Fruit fly (Drosophila melanogaster) whole organism, embryonic: Measurements from ENCODE around the gene Polr3F.

Experiments used
- Bgb ChIP-seq: fragments of 200-800 bp; sonication (Bioruptor generic); IDR thresholded peaks from 2 replicates; pipeline ENCODE4 v1.3.6; 2022; ENCODE audit warnings: missing biosample characterization, missing genetic modification characterization; ENCODE audit not compliant: partially characterized antibody
- CG10267 ChIP-seq: fragments of 200-800 bp; sonication (Bioruptor generic); optimal IDR thresholded peaks from 2 replicates; lab custom pipeline; 2018; ENCODE audit warnings: missing biosample characterization, mild to moderate bottlenecking, missing genetic modification characterization, moderate library complexity
- CG10565 ChIP-seq: fragments of 200-800 bp; sonication (Bioruptor generic); optimal IDR thresholded peaks from 3 replicates; lab custom pipeline; 2016; ENCODE audit warnings: missing biosample characterization, mild to moderate bottlenecking, missing genetic modification characterization
- CG16815 ChIP-seq: fragments of 200-800 bp; sonication (Bioruptor generic); optimal IDR thresholded peaks from 3 replicates; lab custom pipeline; 2017; ENCODE audit warnings: missing biosample characterization, mild to moderate bottlenecking, missing genetic modification characterization
- CG18476 ChIP-seq: fragments of 200-800 bp; sonication (Bioruptor generic); optimal IDR thresholded peaks from 2 replicates; lab custom pipeline; 2016; ENCODE audit warnings: missing biosample characterization, mild to moderate bottlenecking, missing genetic modification characterization
- CG18619 ChIP-seq: fragments of 200-800 bp; sonication (Bioruptor generic); optimal IDR thresholded peaks from 3 replicates; lab custom pipeline; 2017; ENCODE audit warnings: missing biosample characterization, mild to moderate bottlenecking, missing genetic modification characterization
- CG2129 ChIP-seq: fragments of 200-800 bp; sonication (Bioruptor generic); IDR thresholded peaks from 2 replicates; pipeline ENCODE4 v1.3.6; 2022; ENCODE audit warnings: missing biosample characterization, missing genetic modification characterization; ENCODE audit not compliant: partially characterized antibody
- CG30020 ChIP-seq: fragments of 200-800 bp; optimal IDR thresholded peaks from 2 replicates; lab custom pipeline; 2019; ENCODE audit warnings: missing biosample characterization, mild to moderate bottlenecking, missing genetic modification characterization, moderate library complexity
- CG4360 ChIP-seq: fragments of 200-800 bp; sonication (Bioruptor generic); IDR thresholded peaks from 2 replicates; pipeline ENCODE4 v1.3.6; 2022; ENCODE audit warnings: missing biosample characterization, missing genetic modification characterization
- CG5180 ChIP-seq: fragments of 200-800 bp; sonication (Bioruptor generic); optimal IDR thresholded peaks from 3 replicates; lab custom pipeline; 2017; ENCODE audit warnings: missing biosample characterization, missing genetic modification characterization, mild to moderate bottlenecking, moderate library complexity, missing genetic modification reagents
- CG5245 ChIP-seq: fragments of 200-800 bp; sonication (Bioruptor generic); optimal IDR thresholded peaks from 3 replicates; lab custom pipeline; 2016; ENCODE audit warnings: missing biosample characterization, missing genetic modification characterization
- CG6791 ChIP-seq: fragments of 200-800 bp; sonication (Bioruptor generic); IDR thresholded peaks from 3 replicates; pipeline ENCODE4 v1.3.6; 2022; ENCODE audit warnings: missing biosample characterization, missing genetic modification characterization; ENCODE audit not compliant: partially characterized antibody
- CG7556 ChIP-seq: fragments of 200-800 bp; sonication (Bioruptor generic); optimal IDR thresholded peaks from 2 replicates; lab custom pipeline; 2017; ENCODE audit warnings: missing biosample characterization, mild to moderate bottlenecking, missing genetic modification characterization
- CG7963 ChIP-seq: fragments of 200-800 bp; sonication (Bioruptor generic); IDR thresholded peaks from 3 replicates; pipeline ENCODE4 v1.3.6; 2022; ENCODE audit warnings: missing biosample characterization, missing genetic modification characterization; ENCODE audit not compliant: partially characterized antibody
- CG8944 ChIP-seq: fragments of 200-800 bp; sonication (Bioruptor generic); optimal IDR thresholded peaks from 3 replicates; lab custom pipeline; 2016; ENCODE audit warnings: missing biosample characterization, missing genetic modification characterization
- CTCF ChIP-seq: fragments of 200-800 bp; sonication (Bioruptor generic); optimal IDR thresholded peaks from 2 replicates; lab custom pipeline; 2017; ENCODE audit warnings: missing biosample characterization, mild to moderate bottlenecking, missing genetic modification characterization, moderate library complexity
- CkIIα-i1 ChIP-seq: fragments of 200-800 bp; sonication (Bioruptor generic); IDR thresholded peaks from 2 replicates; pipeline ENCODE4 v1.3.6; 2022; ENCODE audit warnings: missing biosample characterization, missing genetic modification characterization
- CoRest ChIP-seq: fragments of 200-800 bp; sonication (Bioruptor generic); optimal IDR thresholded peaks from 3 replicates; lab custom pipeline; 2018; ENCODE audit warnings: missing biosample characterization, mild to moderate bottlenecking, missing genetic modification characterization, moderate library complexity
- D19B ChIP-seq: fragments of 200-800 bp; sonication (Bioruptor generic); optimal IDR thresholded peaks from 2 replicates; lab custom pipeline; 2017; ENCODE audit warnings: missing biosample characterization, mild to moderate bottlenecking, missing genetic modification characterization
- E2f1 ChIP-seq: fragments of 200-800 bp; sonication (Bioruptor generic); IDR thresholded peaks from 2 replicates; pipeline ENCODE4 v1.3.6; 2022; ENCODE audit warnings: missing biosample characterization, missing genetic modification characterization
- Ets97D ChIP-seq: fragments of 200-800 bp; sonication (Bioruptor generic); optimal IDR thresholded peaks from 3 replicates; lab custom pipeline; 2016; ENCODE audit warnings: missing biosample characterization, missing genetic modification characterization
- GATAe ChIP-seq: fragments of 200-800 bp; sonication (Bioruptor generic); conservative IDR thresholded peaks from 2 replicates; pipeline ENCODE4 v1.3.6; 2022; ENCODE audit warnings: missing biosample characterization, missing genetic modification characterization
- MBD-R2 ChIP-seq: fragments of 200-800 bp; sonication (Bioruptor generic); IDR thresholded peaks from 2 replicates; pipeline ENCODE4 v1.3.6; 2022; ENCODE audit warnings: missing biosample characterization, missing genetic modification characterization
- MESR4 ChIP-seq: fragments of 200-800 bp; sonication (Bioruptor generic); optimal IDR thresholded peaks from 2 replicates; lab custom pipeline; 2018; ENCODE audit warnings: missing biosample characterization, mild to moderate bottlenecking, missing genetic modification characterization, moderate library complexity
- MTF-1 ChIP-seq: fragments of 200-800 bp; sonication (Bioruptor generic); optimal IDR thresholded peaks from 2 replicates; lab custom pipeline; 2018; ENCODE audit warnings: missing biosample characterization, mild to moderate bottlenecking, missing genetic modification characterization, borderline replicate concordance
- Myb ChIP-seq: fragments of 200-800 bp; sonication (Bioruptor generic); optimal IDR thresholded peaks from 2 replicates; lab custom pipeline; 2016; ENCODE audit warnings: missing biosample characterization, missing genetic modification characterization
- NC2β ChIP-seq: fragments of 200-800 bp; sonication (Bioruptor generic); optimal IDR thresholded peaks from 2 replicates; lab custom pipeline; 2016; ENCODE audit warnings: missing biosample characterization, missing genetic modification characterization
- Scr ChIP-seq: fragments of 200-800 bp; sonication (Bioruptor generic); IDR thresholded peaks from 2 replicates; pipeline ENCODE4 v1.3.6; 2022; ENCODE audit warnings: missing biosample characterization, missing genetic modification characterization; ENCODE audit not compliant: partially characterized antibody
- Stat92E ChIP-seq, 3 experiments: fragments of >200 bp in 2 of 3; fragments of 200-800 bp in 1 of 3; sonication (Bioruptor generic) in 1 of 3; optimal IDR thresholded peaks; 2 replicates each; lab custom pipeline; 2017 to 2019; ENCODE audit warnings: missing biosample characterization in 3 of 3, missing genetic modification characterization in 3 of 3, mild to moderate bottlenecking in 1 of 3, moderate library complexity in 1 of 3
- aop ChIP-seq: fragments of 200-800 bp; sonication (Bioruptor generic); IDR thresholded peaks from 2 replicates; pipeline ENCODE4 v1.3.6; 2022; ENCODE audit warnings: missing biosample characterization, missing genetic modification characterization
- ap ChIP-seq: fragments of 200-800 bp; sonication (Bioruptor generic); IDR thresholded peaks from 2 replicates; pipeline ENCODE4 v1.3.6; 2022; ENCODE audit warnings: missing biosample characterization, missing genetic modification characterization
- ato ChIP-seq: fragments of 200-800 bp; sonication (Bioruptor generic); IDR thresholded peaks from 2 replicates; pipeline ENCODE4 v1.3.6; 2022; ENCODE audit warnings: missing biosample characterization, missing genetic modification characterization; ENCODE audit not compliant: partially characterized antibody
- bowl ChIP-seq: fragments of 200-800 bp; sonication (Bioruptor generic); IDR thresholded peaks from 2 replicates; pipeline ENCODE4 v1.3.6; 2022; ENCODE audit warnings: missing biosample characterization, missing genetic modification characterization
- chinmo ChIP-seq: fragments of 200-800 bp; sonication (Bioruptor generic); IDR thresholded peaks from 4 replicates; pipeline ENCODE4 v1.3.6; 2022; ENCODE audit warnings: missing biosample characterization, missing genetic modification characterization; ENCODE audit not compliant: partially characterized antibody
- crp ChIP-seq, 2 experiments: fragments of 200-800 bp; sonication (Bioruptor generic); optimal IDR thresholded peaks; 2 replicates in 1 of 2; 3 replicates in 1 of 2; lab custom pipeline; 2017; ENCODE audit warnings: missing biosample characterization in 2 of 2, missing genetic modification characterization in 2 of 2, mild to moderate bottlenecking in 1 of 2, moderate library complexity in 1 of 2
- emc ChIP-seq: fragments of 200-800 bp; sonication (Bioruptor generic); optimal IDR thresholded peaks from 2 replicates; lab custom pipeline; 2016; ENCODE audit warnings: missing biosample characterization, missing genetic modification characterization
- gfzf ChIP-seq: fragments of 200-800 bp; sonication (Bioruptor generic); optimal IDR thresholded peaks from 2 replicates; lab custom pipeline; 2016; ENCODE audit warnings: missing biosample characterization, mild to moderate bottlenecking, missing genetic modification characterization, moderate library complexity
- gt ChIP-seq: fragments of 200-800 bp; sonication (Bioruptor generic); IDR thresholded peaks from 2 replicates; pipeline ENCODE4 v1.3.6; 2022; ENCODE audit warnings: missing biosample characterization, missing genetic modification characterization
- jigr1 ChIP-seq: fragments of 200-800 bp; sonication (Bioruptor generic); IDR thresholded peaks from 3 replicates; pipeline ENCODE4 v1.3.6; 2022; ENCODE audit warnings: missing biosample characterization, missing genetic modification characterization
- knrl ChIP-seq: fragments of 200-800 bp; sonication (Bioruptor generic); IDR thresholded peaks from 3 replicates; pipeline ENCODE4 v1.3.6; 2022; ENCODE audit warnings: missing biosample characterization, missing genetic modification characterization; ENCODE audit not compliant: partially characterized antibody
- schlank ChIP-seq: fragments of 200-800 bp; sonication (Bioruptor generic); optimal IDR thresholded peaks from 2 replicates; lab custom pipeline; 2018; ENCODE audit warnings: missing biosample characterization, mild to moderate bottlenecking, missing genetic modification characterization
- so ChIP-seq: fragments of 200-800 bp; sonication (Bioruptor generic); IDR thresholded peaks from 3 replicates; pipeline ENCODE4 v1.3.6; 2022; ENCODE audit warnings: missing biosample characterization, missing genetic modification characterization
- tll ChIP-seq, 2 experiments: fragments of 200-800 bp in 1 of 2; fragments of >200 bp in 1 of 2; sonication (Bioruptor generic) in 1 of 2; optimal IDR thresholded peaks; 2 replicates each; lab custom pipeline; 2017 to 2019; ENCODE audit warnings: missing biosample characterization in 2 of 2, missing genetic modification characterization in 2 of 2, mild to moderate bottlenecking in 1 of 2, moderate library complexity in 1 of 2
- twi ChIP-seq: fragments of 200-800 bp; optimal IDR thresholded peaks from 2 replicates; lab custom pipeline; 2019; ENCODE audit warnings: missing biosample characterization, mild to moderate bottlenecking, missing genetic modification characterization, moderate library complexity
- unc-4 ChIP-seq: fragments of 200-800 bp; sonication (Bioruptor generic); IDR thresholded peaks from 2 replicates; pipeline ENCODE4 v1.3.6; 2022; ENCODE audit warnings: missing biosample characterization, missing genetic modification characterization; ENCODE audit not compliant: partially characterized antibody
- vnd ChIP-seq: fragments of 200-800 bp; sonication (Bioruptor generic); IDR thresholded peaks from 3 replicates; pipeline ENCODE4 v1.3.6; 2022; ENCODE audit warnings: missing biosample characterization, missing genetic modification characterization; ENCODE audit not compliant: partially characterized antibody
- wdn ChIP-seq: fragments of 200-800 bp; sonication (Bioruptor generic); IDR thresholded peaks from 2 replicates; pipeline ENCODE4 v1.3.6; 2022; ENCODE audit warnings: missing biosample characterization, missing genetic modification characterization
- z ChIP-seq: fragments of 200-800 bp; sonication (Bioruptor generic); IDR thresholded peaks from 3 replicates; pipeline ENCODE4 v1.3.6; 2022; ENCODE audit warnings: missing biosample characterization, missing genetic modification characterization
- zen2 ChIP-seq: fragments of 200-800 bp; sonication (Bioruptor generic); IDR thresholded peaks from 3 replicates; pipeline ENCODE4 v1.3.6; 2022; ENCODE audit warnings: missing biosample characterization, missing genetic modification characterization; ENCODE audit not compliant: partially characterized antibody
- zfh2 ChIP-seq: fragments of 200-800 bp; sonication (Bioruptor generic); optimal IDR thresholded peaks from 2 replicates; lab custom pipeline; 2016; ENCODE audit warnings: missing biosample characterization, missing genetic modification characterization

Gene Polr3F

DNA sequence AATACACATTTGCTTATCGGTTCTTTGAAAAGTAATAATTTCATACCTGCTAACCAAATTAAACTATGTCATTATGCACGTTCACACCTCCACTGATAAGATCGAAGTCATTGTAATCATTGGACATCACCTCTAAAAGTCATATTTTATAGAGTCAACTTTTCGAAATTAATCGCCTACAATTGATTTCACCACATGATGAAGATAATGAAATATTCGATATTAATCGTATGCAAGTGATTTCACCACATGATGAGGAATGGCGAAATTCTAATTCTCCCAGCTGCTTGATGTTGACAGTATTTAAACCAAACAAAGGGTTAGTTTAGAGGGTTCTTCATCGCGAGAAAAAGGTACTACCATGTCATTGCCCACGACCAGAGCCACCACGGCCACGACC, 8.5 kb upstream of the Polr3F start, which contains the start of gene CG18596 (continued):
- TF ChIP-seq chinmo (GFP tag; lab: Robert Waterston, UW) (peak; percentile 42; the same call in 2 of the 4 replicates), CTCF (GFP tag; lab: Kevin White, UChicago) (peak; percentile 20), E2f1 (GFP tag; lab: Robert Waterston, UW) (no peak), CG18476 (GFP tag; lab: Kevin White, UChicago) (no peak), CoRest (tag; lab: Kevin White, UChicago) (peak; percentile 35), Myb (peak; percentile 56), schlank (tag; lab: Kevin White, UChicago) (no peak), so (GFP tag; lab: Robert Waterston, UW) (no peak), zfh2 (GFP tag; lab: Kevin White, UChicago) (no peak), wdn (no peak), CG5180 (GFP tag; lab: Kevin White, UChicago) (no peak), zen2 (GFP tag; lab: Robert Waterston, UW) (peak; percentile 92), jigr1 (GFP tag; lab: Robert Waterston, UW) (no peak), CG7556 (no peak), CG8944 (GFP tag; lab: Kevin White, UChicago) (no peak), Scr (GFP tag; lab: Robert Waterston, UW) (peak; percentile 98), CkIIα-i1 (no peak), Stat92E (GFP tag; optimal IDR thresholded peaks at IDR 0.05; lab: Kevin White, UChicago) (no peak), knrl (GFP tag; lab: Robert Waterston, UW) (peak; percentile 94), CG10267 (peak; percentile 33), ap (no peak), unc-4 (GFP tag; lab: Robert Waterston, UW) (peak; percentile 95), Bgb (GFP tag; lab: Robert Waterston, UW) (peak; percentile 87), CG30020 (tag; lab: Kevin White, UChicago) (no peak), ato (peak; percentile 84), CG18619 (GFP tag; lab: Kevin White, UChicago) (no peak), crp (GFP tag; optimal IDR thresholded peaks at IDR 0.05; lab: Kevin White, UChicago) (peak in 1 of 2 experiments; percentile 73), GATAe (GFP tag; lab: Robert Waterston, UW) (no peak), CG4360 (GFP tag; lab: Robert Waterston, UW) (no peak), CG2129 (peak; percentile 95), CG16815 (GFP tag; lab: Kevin White, UChicago) (no peak), z (GFP tag; lab: Robert Waterston, UW) (0 out of 3 replicates have a peak, but pooled peaks have one; percentile 5), tll (GFP tag; optimal IDR thresholded peaks at IDR 0.05; lab: Kevin White, UChicago) (peak in 1 of 2 experiments; percentile 82), CG7963 (peak; percentile 61; the same call in 1 of the 3 replicates), bowl (no peak), gfzf (peak; percentile 0), MESR4 (peak; percentile 60), CG5245 (GFP tag; lab: Kevin White, UChicago) (no peak), D19B (no peak), MTF-1 (no peak), vnd (GFP tag; lab: Robert Waterston, UW) (peak; percentile 92), aop (no peak), NC2β (GFP tag; lab: Kevin White, UChicago) (no peak), twi (tag; lab: Kevin White, UChicago) (no peak), gt (GFP tag; lab: Robert Waterston, UW) (no peak), CG10565 (no peak), MBD-R2 (GFP tag; lab: Robert Waterston, UW) (peak; percentile 52; the same call in 1 of the 2 replicates), Ets97D (GFP tag; lab: Kevin White, UChicago) (peak; percentile 37), emc (GFP tag; lab: Kevin White, UChicago) (no peak), CG6791 (GFP tag; lab: Robert Waterston, UW) (peak; percentile 85)
